Fruit fly (Drosophila melanogaster) whole organism, embryonic: ENCODE results near the gene pkaap.
A peak's percentile ranks its signal among the peaks of the same experiment; 100 is the strongest.

ENCODE experiments used
- Asciz ChIP-seq: fragments of 200-800 bp; sonication (Bioruptor generic); optimal IDR thresholded peaks from 2 replicates; lab custom pipeline; 2017; ENCODE audit warnings: missing biosample characterization, mild to moderate bottlenecking, missing genetic modification characterization, missing genetic modification reagents
- BEAF-32 ChIP-seq: fragments of 200-800 bp; sonication (Bioruptor generic); optimal IDR thresholded peaks from 3 replicates; lab custom pipeline; 2017; ENCODE audit warnings: missing biosample characterization, missing genetic modification characterization, mild to moderate bottlenecking, moderate library complexity, missing genetic modification reagents
- CG10147 ChIP-seq: fragments of 200-800 bp; sonication (Bioruptor generic); optimal IDR thresholded peaks from 2 replicates; lab custom pipeline; 2019; ENCODE audit warnings: missing biosample characterization, mild to moderate bottlenecking, missing genetic modification characterization, moderate library complexity
- CG11085 ChIP-seq: fragments of 200-800 bp; sonication (Bioruptor generic); IDR thresholded peaks from 2 replicates; pipeline ENCODE4 v1.3.6; 2022; ENCODE audit warnings: missing biosample characterization, missing genetic modification characterization
- CG11456 ChIP-seq: fragments of 200-800 bp; sonication (Bioruptor generic); IDR thresholded peaks from 3 replicates; pipeline ENCODE4 v1.3.6; 2022; ENCODE audit warnings: missing biosample characterization, missing genetic modification characterization
- CG11723 ChIP-seq: fragments of 200-800 bp; sonication (Bioruptor generic); optimal IDR thresholded peaks from 2 replicates; lab custom pipeline; 2017; ENCODE audit warnings: missing biosample characterization, mild to moderate bottlenecking, missing genetic modification characterization
- CG13287 ChIP-seq: fragments of 200-800 bp; sonication (Bioruptor generic); IDR thresholded peaks from 2 replicates; pipeline ENCODE4 v1.3.6; 2022; ENCODE audit warnings: missing biosample characterization, missing genetic modification characterization; ENCODE audit not compliant: partially characterized antibody
- CG14014 ChIP-seq: fragments of 200-800 bp; sonication (Bioruptor generic); IDR thresholded peaks from 2 replicates; pipeline ENCODE4 v1.3.6; 2022; ENCODE audit warnings: missing biosample characterization, missing genetic modification characterization
- CG14441 ChIP-seq: fragments of 200-800 bp; sonication (Bioruptor generic); IDR thresholded peaks from 2 replicates; pipeline ENCODE4 v1.3.6; 2022; ENCODE audit warnings: missing biosample characterization, missing genetic modification characterization
- CG14965 ChIP-seq: fragments of 200-800 bp; sonication (Bioruptor generic); optimal IDR thresholded peaks from 2 replicates; lab custom pipeline; 2016; ENCODE audit warnings: missing biosample characterization, missing genetic modification characterization, borderline replicate concordance
- CG15011 ChIP-seq: fragments of 200-800 bp; sonication (Bioruptor generic); optimal IDR thresholded peaks from 3 replicates; lab custom pipeline; 2018; ENCODE audit warnings: missing biosample characterization, mild to moderate bottlenecking, missing genetic modification characterization
- CG1529 ChIP-seq: fragments of 200-800 bp; sonication (Bioruptor generic); optimal IDR thresholded peaks from 3 replicates; lab custom pipeline; 2018; ENCODE audit warnings: missing biosample characterization, missing genetic modification characterization
- CG1603 ChIP-seq: fragments of 200-800 bp; sonication (Bioruptor generic); optimal IDR thresholded peaks from 2 replicates; lab custom pipeline; 2019; ENCODE audit warnings: missing biosample characterization, mild to moderate bottlenecking, missing genetic modification characterization, moderate library complexity
- CG1647 ChIP-seq: fragments of 200-800 bp; sonication (Bioruptor generic); optimal IDR thresholded peaks from 3 replicates; lab custom pipeline; 2016; ENCODE audit warnings: missing biosample characterization, missing genetic modification characterization
- CG2120 ChIP-seq: fragments of 200-800 bp; sonication (Bioruptor generic); optimal IDR thresholded peaks from 3 replicates; lab custom pipeline; 2016; ENCODE audit warnings: missing biosample characterization, missing genetic modification characterization
- CG30020 ChIP-seq: fragments of 200-800 bp; optimal IDR thresholded peaks from 2 replicates; lab custom pipeline; 2019; ENCODE audit warnings: missing biosample characterization, mild to moderate bottlenecking, missing genetic modification characterization, moderate library complexity
- CG31441 ChIP-seq: fragments of 200-800 bp; sonication (Bioruptor generic); IDR thresholded peaks from 2 replicates; pipeline ENCODE4 v1.3.6; 2022; ENCODE audit warnings: missing biosample characterization, missing genetic modification characterization
- CG3163 ChIP-seq: fragments of 200-800 bp; sonication (Bioruptor generic); optimal IDR thresholded peaks from 3 replicates; lab custom pipeline; 2016; ENCODE audit warnings: missing biosample characterization, missing genetic modification characterization
- CG42726 ChIP-seq: fragments of 200-800 bp; sonication (Bioruptor generic); IDR thresholded peaks from 2 replicates; pipeline ENCODE4 v1.3.6; 2022; ENCODE audit warnings: missing biosample characterization, missing genetic modification characterization; ENCODE audit not compliant: partially characterized antibody
- CG4854 ChIP-seq: fragments of 200-800 bp; sonication (Bioruptor generic); optimal IDR thresholded peaks from 2 replicates; lab custom pipeline; 2016; ENCODE audit warnings: missing biosample characterization, missing genetic modification characterization, inconsistent platforms
- CrebB ChIP-seq: fragments of 200-800 bp; sonication (Bioruptor generic); optimal IDR thresholded peaks from 3 replicates; lab custom pipeline; 2018; ENCODE audit warnings: missing biosample characterization, mild to moderate bottlenecking, missing genetic modification characterization
- E2f1 ChIP-seq: fragments of 200-800 bp; sonication (Bioruptor generic); IDR thresholded peaks from 2 replicates; pipeline ENCODE4 v1.3.6; 2022; ENCODE audit warnings: missing biosample characterization, missing genetic modification characterization
- E2f2 ChIP-seq: fragments of 200-800 bp; sonication (Bioruptor generic); IDR thresholded peaks from 2 replicates; pipeline ENCODE4 v1.3.6; 2022; ENCODE audit warnings: missing biosample characterization, missing genetic modification characterization
- Fer2 ChIP-seq: fragments of 200-800 bp; sonication (Bioruptor generic); optimal IDR thresholded peaks from 2 replicates; lab custom pipeline; 2018; ENCODE audit warnings: missing biosample characterization, mild to moderate bottlenecking, missing genetic modification characterization, moderate library complexity
- NC2α ChIP-seq: fragments of 200-800 bp; sonication (Bioruptor generic); optimal IDR thresholded peaks from 2 replicates; lab custom pipeline; 2016; ENCODE audit warnings: missing biosample characterization, missing genetic modification characterization
- Nf-YB ChIP-seq: fragments of 200-800 bp; sonication (Bioruptor generic); optimal IDR thresholded peaks from 3 replicates; lab custom pipeline; 2019; ENCODE audit warnings: missing biosample characterization, mild to moderate bottlenecking, missing genetic modification characterization, moderate library complexity
- Opbp ChIP-seq: fragments of 200-800 bp; sonication (Bioruptor generic); IDR thresholded peaks from 3 replicates; pipeline ENCODE4 v1.3.6; 2022; ENCODE audit warnings: missing biosample characterization, missing genetic modification characterization; ENCODE audit not compliant: partially characterized antibody
- Stat92E ChIP-seq, 3 experiments: fragments of >200 bp in 2 of 3; fragments of 200-800 bp in 1 of 3; sonication (Bioruptor generic) in 1 of 3; optimal IDR thresholded peaks; 2 replicates each; lab custom pipeline; 2017 to 2019; ENCODE audit warnings: missing biosample characterization in 3 of 3, missing genetic modification characterization in 3 of 3, mild to moderate bottlenecking in 1 of 3, moderate library complexity in 1 of 3
- TFAM ChIP-seq: fragments of 200-800 bp; sonication (Bioruptor generic); optimal IDR thresholded peaks from 2 replicates; lab custom pipeline; 2017; ENCODE audit warnings: missing biosample characterization, missing genetic modification characterization, inconsistent platforms
- YL-1 ChIP-seq: fragments of 200-800 bp; sonication (Bioruptor generic); optimal IDR thresholded peaks from 3 replicates; lab custom pipeline; 2017; ENCODE audit warnings: missing biosample characterization, mild to moderate bottlenecking, missing genetic modification characterization
- ato ChIP-seq: fragments of 200-800 bp; sonication (Bioruptor generic); IDR thresholded peaks from 2 replicates; pipeline ENCODE4 v1.3.6; 2022; ENCODE audit warnings: missing biosample characterization, missing genetic modification characterization; ENCODE audit not compliant: partially characterized antibody
- chinmo ChIP-seq: fragments of 200-800 bp; sonication (Bioruptor generic); IDR thresholded peaks from 4 replicates; pipeline ENCODE4 v1.3.6; 2022; ENCODE audit warnings: missing biosample characterization, missing genetic modification characterization; ENCODE audit not compliant: partially characterized antibody
- crc ChIP-seq: fragments of 200-800 bp; sonication (Bioruptor generic); optimal IDR thresholded peaks from 2 replicates; lab custom pipeline; 2016; ENCODE audit warnings: missing biosample characterization, missing genetic modification characterization
- croc ChIP-seq: fragments of 200-800 bp; sonication (Bioruptor generic); conservative IDR thresholded peaks from 3 replicates; pipeline ENCODE4 v1.3.6; 2022; ENCODE audit warnings: missing biosample characterization, missing genetic modification characterization
- crol ChIP-seq: fragments of 200-800 bp; sonication (Bioruptor generic); IDR thresholded peaks from 2 replicates; pipeline ENCODE4 v1.3.6; 2022; ENCODE audit warnings: missing biosample characterization, missing genetic modification characterization
- da ChIP-seq: fragments of 200-800 bp; sonication (Bioruptor generic); optimal IDR thresholded peaks from 2 replicates; lab custom pipeline; 2016; ENCODE audit warnings: missing biosample characterization, missing genetic modification characterization
- ewg ChIP-seq: fragments of 200-800 bp; sonication (Bioruptor generic); optimal IDR thresholded peaks from 3 replicates; lab custom pipeline; 2017; ENCODE audit warnings: mild to moderate bottlenecking, missing biosample characterization, missing genetic modification reagents, missing genetic modification characterization
- gem ChIP-seq: fragments of 200-800 bp; sonication (Bioruptor generic); optimal IDR thresholded peaks from 2 replicates; lab custom pipeline; 2019; ENCODE audit warnings: missing biosample characterization, mild to moderate bottlenecking, missing genetic modification characterization, moderate library complexity
- hbn ChIP-seq: fragments of 200-800 bp; sonication (Bioruptor generic); IDR thresholded peaks from 2 replicates; pipeline ENCODE4 v1.3.6; 2022; ENCODE audit warnings: missing biosample characterization, missing genetic modification characterization; ENCODE audit not compliant: partially characterized antibody
- ken ChIP-seq: fragments of 200-800 bp; sonication (Bioruptor generic); IDR thresholded peaks from 3 replicates; pipeline ENCODE4 v1.3.6; 2022; ENCODE audit warnings: missing biosample characterization, missing genetic modification characterization
- lov ChIP-seq, 2 experiments: fragments of 200-800 bp in 1 of 2; fragments of >200 bp in 1 of 2; sonication (Bioruptor generic) in 1 of 2; IDR thresholded peaks in 1 of 2; optimal IDR thresholded peaks in 1 of 2; 2 replicates in 1 of 2; 3 replicates in 1 of 2; pipeline versions ENCODE4 v1.3.6 to Lab custom; 2017 to 2022; ENCODE audit warnings: missing biosample characterization in 1 of 2, missing genetic modification characterization in 1 of 2
- nau ChIP-seq: fragments of 200-800 bp; sonication (Bioruptor generic); optimal IDR thresholded peaks from 3 replicates; lab custom pipeline; 2017; ENCODE audit warnings: missing biosample characterization, mild to moderate bottlenecking, missing genetic modification characterization, missing genetic modification reagents
- nerfin-1 ChIP-seq: fragments of 200-800 bp; sonication (Bioruptor generic); optimal IDR thresholded peaks from 3 replicates; lab custom pipeline; 2019; ENCODE audit warnings: missing biosample characterization, mild to moderate bottlenecking, missing genetic modification characterization, moderate library complexity
- scrt ChIP-seq: fragments of 200-800 bp; sonication (Bioruptor generic); optimal IDR thresholded peaks from 2 replicates; lab custom pipeline; 2018; ENCODE audit warnings: missing biosample characterization, mild to moderate bottlenecking, missing genetic modification characterization, moderate library complexity
- so ChIP-seq: fragments of 200-800 bp; sonication (Bioruptor generic); IDR thresholded peaks from 3 replicates; pipeline ENCODE4 v1.3.6; 2022; ENCODE audit warnings: missing biosample characterization, missing genetic modification characterization
- vvl ChIP-seq: fragments of 200-800 bp; sonication (Bioruptor generic); IDR thresholded peaks from 2 replicates; pipeline ENCODE4 v1.3.6; 2022; ENCODE audit warnings: missing biosample characterization, missing genetic modification characterization

The pkaap gene

DNA sequence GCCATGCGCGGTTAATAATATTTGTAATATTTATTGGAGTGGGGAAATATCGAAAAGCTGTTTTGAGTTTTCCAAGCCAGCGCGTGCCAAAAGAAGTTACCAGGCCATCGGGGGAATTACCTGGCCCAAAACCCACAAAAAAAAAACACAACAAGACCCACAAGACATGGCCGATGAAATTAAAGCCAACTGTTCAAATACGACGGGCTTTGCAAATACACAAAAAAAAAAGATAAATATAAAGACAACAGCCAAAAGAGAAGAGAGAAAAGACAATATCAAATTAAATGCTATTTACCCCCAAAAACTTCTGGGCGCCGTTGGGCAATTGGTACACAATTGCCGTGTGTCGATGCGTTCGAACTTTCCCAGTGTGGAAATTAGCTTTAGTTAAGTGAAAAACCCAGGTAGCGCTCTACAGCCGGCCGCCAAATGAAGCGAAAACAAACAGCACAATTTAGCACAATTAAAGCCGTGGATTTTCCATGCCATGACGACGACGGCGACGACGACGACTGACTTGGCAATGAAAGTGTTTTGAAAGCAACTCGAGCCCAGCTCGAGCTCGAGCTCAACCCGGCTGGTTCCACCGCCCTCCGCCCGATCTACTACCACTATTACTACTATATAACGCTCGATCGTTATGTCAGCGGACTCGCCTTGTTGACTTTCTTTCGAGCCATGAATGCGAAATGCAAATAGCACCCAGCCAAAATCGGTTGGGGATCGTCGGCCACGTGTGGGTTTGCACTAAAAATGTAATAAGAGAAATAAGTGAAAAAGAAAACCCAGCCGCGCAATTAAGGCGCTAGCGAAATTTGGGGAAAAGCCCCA, 29.9 kb downstream of the pkaap start (continued):
- TF ChIP-seq CG14014 (GFP tag; lab: Robert Waterston, UW) (peak; percentile 60; the same call in 1 of the 2 replicates), crol (GFP tag; lab: Robert Waterston, UW) (no peak), Nf-YB (GFP tag; lab: Kevin White, UChicago) (peak; percentile 20), NC2α (GFP tag; lab: Kevin White, UChicago) (peak; percentile 10), da (GFP tag; lab: Kevin White, UChicago) (peak; percentile 17), CG11723 (no peak), lov (optimal IDR thresholded peaks at IDR 0.05; lab: Kevin White, UChicago) (no peak), lov (GFP tag; IDR thresholded peaks at IDR 0.05; lab: Robert Waterston, UW) (no peak; the same call in 2 of the 3 replicates), crc (peak; percentile 55), CG15011 (peak; percentile 40), so (GFP tag; lab: Robert Waterston, UW) (peak; percentile 54; the same call in 2 of the 3 replicates), CG11456 (GFP tag; lab: Robert Waterston, UW) (no peak), CG42726 (GFP tag; lab: Robert Waterston, UW) (no peak; the same call in 1 of the 2 replicates), CrebB (peak; percentile 43), TFAM (GFP tag; lab: Kevin White, UChicago) (no peak), ato (GFP tag; lab: Robert Waterston, UW) (no peak), croc (GFP tag; lab: Robert Waterston, UW) (no peak), E2f1 (GFP tag; lab: Robert Waterston, UW) (no peak; the same call in 1 of the 2 replicates), CG11085 (GFP tag; lab: Robert Waterston, UW) (no peak), CG2120 (GFP tag; lab: Kevin White, UChicago) (peak; percentile 42), CG4854 (GFP tag; lab: Kevin White, UChicago) (no peak), CG30020 (no peak), gem (tag; lab: Kevin White, UChicago) (peak; percentile 53), nerfin-1 (peak; percentile 28), BEAF-32 (GFP tag; lab: Kevin White, UChicago) (no peak), Stat92E (GFP tag; optimal IDR thresholded peaks at IDR 0.05; lab: Kevin White, UChicago) (no peak), CG13287 (GFP tag; lab: Robert Waterston, UW) (no peak), CG1647 (GFP tag; lab: Kevin White, UChicago) (peak; percentile 37), CG10147 (peak; percentile 41), ewg (GFP tag; lab: Kevin White, UChicago) (peak; percentile 22), hbn (no peak), CG1603 (tag; lab: Kevin White, UChicago) (no peak), Fer2 (tag; lab: Kevin White, UChicago) (peak; percentile 12), E2f2 (GFP tag; lab: Robert Waterston, UW) (0 out of 2 replicates have a peak, but pooled peaks have one; percentile 19), YL-1 (peak; percentile 44), scrt (GFP tag; lab: Kevin White, UChicago) (peak; percentile 30), nau (GFP tag; lab: Kevin White, UChicago) (peak; percentile 14), CG14441 (GFP tag; lab: Robert Waterston, UW) (peak; percentile 45; the same call in 1 of the 2 replicates), chinmo (GFP tag; lab: Robert Waterston, UW) (no peak), CG14965 (GFP tag; lab: Kevin White, UChicago) (no peak), ken (GFP tag; lab: Robert Waterston, UW) (0 out of 3 replicates have a peak, but pooled peaks have one; percentile 13), CG31441 (peak; percentile 24; the same call in 1 of the 2 replicates), CG3163 (peak; percentile 12), vvl (GFP tag; lab: Robert Waterston, UW) (peak; percentile 19; the same call in 1 of the 2 replicates), CG1529 (GFP tag; lab: Kevin White, UChicago) (peak; percentile 41), Opbp (no peak), Asciz (GFP tag; lab: Kevin White, UChicago) (peak; percentile 32)
